Fruit fly (Drosophila melanogaster) Kc167 (cell line): Measurements from ENCODE around the gene dls.

Experiments used
- Myc ChIP-seq: fragments of >200 bp; optimal IDR thresholded peaks from 2 replicates; lab custom pipeline; 2017; ENCODE audit warnings: missing external identifiers
- Sin3A ChIP-seq: fragments of >200 bp; optimal IDR thresholded peaks from 2 replicates; lab custom pipeline; 2018; ENCODE audit warnings: missing external identifiers
- h ChIP-seq: fragments of >200 bp; optimal IDR thresholded peaks from 3 replicates; lab custom pipeline; 2018; ENCODE audit warnings: missing external identifiers
- insv ChIP-seq: fragments of >200 bp; optimal IDR thresholded peaks from 3 replicates; lab custom pipeline; 2018; ENCODE audit warnings: missing external identifiers
- psq ChIP-seq: fragments of >200 bp; optimal IDR thresholded peaks from 2 replicates; lab custom pipeline; 2017; ENCODE audit warnings: missing external identifiers
- ttk ChIP-seq: sonication (Bioruptor generic); optimal IDR thresholded peaks from 2 replicates; lab custom pipeline; 2017; ENCODE audit warnings: missing external identifiers

dls gene

dm6 chr3L:16201028-16201427 lies at the start of gene dls:
TSS of gene dls (plus strand) at chr3L:16201328.
- TF ChIP-seq Myc (no peak), Sin3A (no peak), psq (lab: Kevin White, UChicago) (no peak), h (lab: Kevin White, UChicago) (no peak), insv (lab: Kevin White, UChicago) (no peak), ttk (no peak)

dm6 chr3L:16151742-16152141 lies 49.4 kb upstream of the dls start:
- TF ChIP-seq Myc (no peak), Sin3A (no peak), ttk (no peak), insv (lab: Kevin White, UChicago) (no peak), psq (lab: Kevin White, UChicago) (no peak), h (lab: Kevin White, UChicago) (no peak)

DNA sequence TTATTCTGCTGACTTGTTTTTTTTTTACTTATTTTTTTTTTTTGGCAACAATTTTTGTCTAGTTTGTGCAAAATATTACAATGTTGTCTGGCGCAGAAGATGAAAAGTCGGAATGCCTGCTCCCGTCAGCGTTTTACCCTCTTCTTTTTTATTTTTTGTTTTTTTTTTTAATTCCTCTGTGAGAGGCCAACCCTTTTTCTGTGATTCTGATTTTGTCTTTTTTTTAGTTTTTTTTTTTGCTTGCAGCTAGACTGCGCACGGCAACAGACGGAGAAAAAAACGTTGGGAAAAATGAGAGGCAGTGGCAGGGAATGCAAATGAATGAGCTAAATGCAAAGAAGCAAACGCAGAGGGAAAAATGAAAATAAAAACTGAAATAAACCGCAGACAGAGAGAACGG lies 48.0 kb upstream of the dls start:
- TF ChIP-seq insv (lab: Kevin White, UChicago) (no peak), Myc (no peak), Sin3A (no peak)

DNA sequence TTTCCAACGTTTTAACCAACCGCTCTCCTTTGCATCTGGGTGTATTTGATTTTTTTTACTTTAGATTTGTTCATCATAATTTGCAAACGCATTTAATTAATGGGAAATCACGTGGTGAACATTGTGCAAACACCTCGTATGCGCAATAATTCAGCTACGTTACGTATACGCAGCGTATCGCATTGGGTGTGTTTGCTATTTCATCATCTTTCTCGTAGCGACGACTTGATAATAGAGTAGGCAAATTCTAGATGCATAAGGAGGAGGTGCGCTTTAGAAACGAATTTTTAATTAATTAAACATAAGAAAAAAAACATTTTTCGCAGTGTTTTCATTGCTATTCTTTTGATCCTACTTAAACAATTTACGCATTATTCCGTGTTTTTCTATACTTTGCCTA lies 47.5 kb upstream of the dls start:
- TF ChIP-seq Sin3A (no peak), h (lab: Kevin White, UChicago) (no peak), ttk (no peak), psq (lab: Kevin White, UChicago) (no peak), Myc (no peak)

dm6 chr3L:16155547-16155946 lies 45.6 kb upstream of the dls start:
- no peak for TF ChIP-seq Myc
- TF ChIP-seq insv (lab: Kevin White, UChicago), result no peak
- TF ChIP-seq Sin3A, result no peak
- no peak for TF ChIP-seq psq (lab: Kevin White, UChicago)
- no peak for TF ChIP-seq h (lab: Kevin White, UChicago)
- TF ChIP-seq ttk, result no peak

DNA sequence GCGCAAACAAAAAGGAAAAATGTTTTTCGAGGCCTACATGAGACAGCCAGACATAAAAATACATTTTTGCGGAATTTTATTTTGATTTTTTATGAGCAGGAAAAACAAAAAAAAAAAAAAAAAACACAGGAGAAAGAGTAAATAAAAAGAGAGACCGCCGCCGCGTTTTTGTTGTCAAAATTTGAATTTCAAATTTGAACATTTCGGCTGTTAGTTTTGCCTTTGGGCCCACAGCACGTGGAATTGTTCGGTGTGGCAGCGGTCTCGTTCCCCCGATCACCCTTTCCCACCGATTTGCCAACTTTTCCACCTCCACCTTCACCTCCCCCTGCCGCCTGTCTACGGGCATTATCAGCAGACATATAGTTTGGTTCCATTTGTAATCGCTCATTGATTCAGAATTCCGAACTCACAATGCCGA lies 44.3 kb upstream of the dls start:
- TF ChIP-seq Sin3A (no peak), insv (lab: Kevin White, UChicago) (no peak), Myc (no peak), psq (lab: Kevin White, UChicago) (no peak), ttk (no peak), h (lab: Kevin White, UChicago) (no peak)

DNA sequence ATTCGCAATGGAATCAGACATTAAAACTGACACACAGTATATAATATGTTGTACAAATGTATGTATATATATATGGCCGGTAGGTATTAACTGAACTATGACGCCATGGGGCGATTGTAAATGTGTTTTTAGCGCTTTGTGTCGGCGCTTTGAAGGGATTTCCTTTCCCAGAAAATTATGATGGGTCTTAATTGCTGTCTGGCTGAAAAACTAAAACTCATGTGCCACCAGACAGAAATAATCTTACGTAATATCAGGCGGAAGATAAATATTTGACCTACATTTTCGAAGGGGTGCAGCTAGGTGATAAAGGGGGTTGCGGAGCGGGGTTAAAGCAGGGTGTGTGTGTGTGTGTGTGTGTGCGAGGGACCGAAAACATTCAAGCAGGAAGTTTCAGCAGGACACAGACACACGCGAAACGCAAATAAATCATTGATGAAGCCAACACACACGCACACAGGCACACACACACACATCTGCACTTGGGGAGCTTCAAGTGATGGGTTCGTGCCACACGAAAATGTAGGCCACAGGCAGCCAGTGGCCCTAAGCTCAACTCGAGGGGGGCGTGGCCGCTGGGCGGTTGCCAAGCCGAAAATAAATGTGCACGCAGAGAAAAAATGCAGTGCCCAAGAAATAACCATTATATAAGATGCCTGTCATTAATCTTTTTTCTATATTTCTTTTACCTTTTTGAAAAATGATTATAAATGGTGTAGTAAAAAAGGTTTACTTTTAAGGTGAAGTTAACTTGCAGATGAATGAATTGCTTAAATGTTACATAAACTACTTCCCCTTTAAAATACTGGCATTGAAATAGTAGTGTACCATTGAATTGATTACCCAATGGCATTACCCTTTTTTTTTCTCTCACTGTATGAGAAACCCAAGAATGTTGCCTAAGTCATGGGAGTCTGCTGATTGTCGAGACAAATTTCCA lies 43.6 kb upstream of the dls start:
- TF ChIP-seq psq (lab: Kevin White, UChicago) (no peak), Myc (no peak), ttk (no peak), h (lab: Kevin White, UChicago) (no peak), insv (lab: Kevin White, UChicago) (no peak), Sin3A (no peak)

DNA sequence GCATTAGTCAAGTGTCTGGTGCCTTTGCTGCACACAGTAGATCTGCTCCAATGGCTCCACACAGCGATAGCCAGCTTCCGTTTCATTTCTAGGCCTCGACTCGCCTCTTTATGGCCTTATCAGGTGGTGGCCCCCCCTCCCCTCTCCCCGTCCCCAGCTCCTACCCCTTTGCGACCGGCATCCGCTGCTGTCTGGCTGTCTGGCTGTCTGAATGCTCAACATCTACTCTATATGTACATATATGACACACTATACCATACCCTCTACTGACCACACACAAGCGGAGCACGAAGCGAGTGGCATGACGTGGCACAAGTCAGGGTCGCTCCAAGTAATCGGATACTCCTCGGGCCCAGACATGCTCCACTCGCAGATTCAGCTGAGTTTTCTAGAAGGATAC lies 42.8 kb upstream of the dls start:
- no peak for TF ChIP-seq Sin3A
- TF ChIP-seq insv (lab: Kevin White, UChicago), result no peak
- no peak for TF ChIP-seq h (lab: Kevin White, UChicago)
- TF ChIP-seq Myc, result no peak
- no peak for TF ChIP-seq ttk
- TF ChIP-seq psq (lab: Kevin White, UChicago), result no peak

DNA sequence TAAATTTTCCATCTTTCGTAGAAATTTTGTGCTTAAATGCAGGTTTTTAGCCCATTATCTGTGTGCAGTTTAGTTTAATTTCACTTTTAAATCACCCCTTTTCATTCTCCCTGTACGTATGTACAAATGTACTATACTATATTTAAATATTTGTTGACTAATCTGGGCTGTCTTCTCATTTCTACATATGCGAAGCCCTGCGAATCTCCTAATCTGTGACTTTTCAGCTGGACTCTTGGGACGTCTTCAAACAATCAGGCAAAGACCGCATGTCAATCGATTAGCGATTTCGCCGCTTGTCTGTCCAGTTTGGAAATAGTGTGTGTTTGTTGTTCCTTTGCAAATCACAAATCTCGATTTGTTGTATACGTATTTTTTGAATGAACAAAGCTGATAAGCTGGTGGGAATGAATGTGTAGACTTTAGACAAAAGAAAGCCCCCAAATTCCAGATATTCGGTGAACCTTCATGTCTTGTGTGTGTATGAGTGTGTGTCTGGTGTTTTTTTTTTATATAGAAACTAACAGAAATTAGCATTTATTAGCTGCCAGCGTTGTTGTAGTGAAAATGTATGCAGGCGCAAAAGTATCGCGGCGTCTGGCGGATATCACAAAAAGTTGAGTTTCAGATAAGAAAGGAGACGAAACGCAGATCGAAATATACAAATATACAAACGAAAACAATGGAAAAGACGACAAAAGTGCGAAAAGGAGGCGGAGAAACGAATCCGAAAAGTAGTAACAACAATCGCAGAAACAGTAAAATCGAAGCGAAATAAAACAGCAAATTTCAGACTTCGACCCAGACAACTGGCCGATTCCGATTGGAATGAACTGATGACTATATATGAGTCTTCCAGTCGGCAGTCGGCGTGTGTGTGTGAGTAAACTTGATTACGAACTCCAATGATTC lies 41.7 kb upstream of the dls start:
- TF ChIP-seq h (lab: Kevin White, UChicago) (no peak), insv (lab: Kevin White, UChicago) (no peak), ttk (no peak), Myc (no peak), psq (lab: Kevin White, UChicago) (no peak), Sin3A (no peak)

dm6 chr3L:16160073-16160398 lies 41.1 kb upstream of the dls start:
- no peak for TF ChIP-seq psq (lab: Kevin White, UChicago)
- no peak for TF ChIP-seq ttk
- TF ChIP-seq h (lab: Kevin White, UChicago), result no peak
- TF ChIP-seq Sin3A, result no peak
- TF ChIP-seq Myc, result no peak
- no peak for TF ChIP-seq insv (lab: Kevin White, UChicago)

DNA sequence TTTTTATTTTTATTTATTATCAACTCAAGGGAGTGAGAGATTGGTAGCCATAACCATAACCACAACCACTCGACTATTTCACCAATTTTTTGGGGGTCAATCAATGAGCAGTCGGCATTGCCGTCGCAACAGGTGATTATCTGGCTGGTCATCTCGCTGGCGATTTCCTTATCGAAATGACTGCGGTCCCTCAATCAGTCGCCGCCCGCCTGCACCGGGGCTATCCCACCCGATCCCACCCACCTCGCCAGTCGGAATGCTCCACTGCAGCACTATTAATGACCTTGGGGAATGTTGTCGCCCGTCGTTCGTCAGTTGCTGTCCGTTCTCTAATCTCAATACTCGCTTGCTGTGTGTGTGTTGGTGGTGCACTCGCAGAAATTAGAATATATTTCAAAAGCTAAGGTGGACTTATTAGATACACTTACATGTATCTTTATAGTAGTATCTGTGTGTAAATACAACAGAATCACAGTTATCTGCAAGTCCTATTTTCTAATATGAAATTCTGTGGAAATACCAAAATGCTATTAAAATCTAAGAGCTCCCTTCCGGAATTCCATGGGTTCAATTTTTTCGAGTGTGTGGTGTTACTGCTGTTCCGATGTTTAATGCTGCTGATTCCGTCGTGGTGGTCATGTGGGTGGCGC lies 40.6 kb upstream of the dls start:
- TF ChIP-seq Myc (no peak), psq (lab: Kevin White, UChicago) (no peak)

- no peak for TF ChIP-seq insv (lab: Kevin White, UChicago)
These were observed 40.0 kb upstream of the dls start for dm6 chr3L:16161131-16161530.
